Fruit fly (Drosophila melanogaster): ENCODE data around the gene CG4565.

CG4565 gene

dm6 chr3R:10849515-10849973, 3.0 kb upstream of the CG4565 start, which contains the start of gene CG42394 (continued):
- peak; percentile 76 for TF ChIP-seq CkIIα-i1 (GFP tag; IDR thresholded peaks at IDR 0.05)
- TF ChIP-seq ato (GFP tag; IDR thresholded peaks at IDR 0.05; ENCODE audit: partially characterized antibody) = no peak
- peak; percentile 17 for TF ChIP-seq zfh2 (GFP tag; optimal IDR thresholded peaks at IDR 0.05)
- peak; percentile 91 for TF ChIP-seq ase (GFP tag; IDR thresholded peaks at IDR 0.05)
- peak; percentile 89 for TF ChIP-seq kah (GFP tag; optimal IDR thresholded peaks at IDR 0.05)
- TF ChIP-seq Fer2 (tag; optimal IDR thresholded peaks at IDR 0.05) = peak; percentile 87
- peak; percentile 72 for TF ChIP-seq psq (GFP tag; optimal IDR thresholded peaks at IDR 0.05)
- peak; percentile 56 for TF ChIP-seq NK7.1 (GFP tag; optimal IDR thresholded peaks at IDR 0.05)
- TF ChIP-seq en (GFP tag; optimal IDR thresholded peaks at IDR 0.05) = no peak
- TF ChIP-seq BtbVII (GFP tag; optimal IDR thresholded peaks at IDR 0.05) = peak; percentile 97
- TF ChIP-seq Ptx1 (GFP tag; IDR thresholded peaks at IDR 0.05) = peak; percentile 94
- peak; percentile 98 for TF ChIP-seq nmo (GFP tag; optimal IDR thresholded peaks at IDR 0.05)
- TF ChIP-seq D19B (GFP tag; optimal IDR thresholded peaks at IDR 0.05) = peak; percentile 91
- no peak for TF ChIP-seq ham (GFP tag; IDR thresholded peaks at IDR 0.05)
- no peak for TF ChIP-seq ftz-f1 (GFP tag; optimal IDR thresholded peaks at IDR 0.05)
- peak; percentile 90 for TF ChIP-seq cas (GFP tag; IDR thresholded peaks at IDR 0.05)
- TF ChIP-seq Jarid2 (GFP tag; optimal IDR thresholded peaks at IDR 0.05) = peak; percentile 83
- no peak for TF ChIP-seq Dref (GFP tag; IDR thresholded peaks at IDR 0.05)
- TF ChIP-seq Lpt (GFP tag; optimal IDR thresholded peaks at IDR 0.05) = no peak
- TF ChIP-seq cg (GFP tag; optimal IDR thresholded peaks at IDR 0.05) = no peak
- TF ChIP-seq bab2 (GFP tag; optimal IDR thresholded peaks at IDR 0.05) = peak; percentile 48
- no peak for TF ChIP-seq luna (GFP tag; optimal IDR thresholded peaks at IDR 0.05)
- peak; percentile 96 for TF ChIP-seq Ssrp (tag; optimal IDR thresholded peaks at IDR 0.05)
- TF ChIP-seq CG13775 (GFP tag; optimal IDR thresholded peaks at IDR 0.05) = peak; percentile 94
- no peak for TF ChIP-seq B-H2 (GFP tag; optimal IDR thresholded peaks at IDR 0.05)
- peak; percentile 79 for TF ChIP-seq E2f2 (GFP tag; IDR thresholded peaks at IDR 0.05)
- no peak for TF ChIP-seq Dfd (GFP tag; optimal IDR thresholded peaks at IDR 0.05)
- TF ChIP-seq wor (GFP tag; IDR thresholded peaks at IDR 0.05) = peak; percentile 89
- TF ChIP-seq ac (GFP tag; optimal IDR thresholded peaks at IDR 0.05) = peak; percentile 90
- TF ChIP-seq CG10209 (GFP tag; optimal IDR thresholded peaks at IDR 0.05) = peak; percentile 95
- TF ChIP-seq Hmx (GFP tag; optimal IDR thresholded peaks at IDR 0.05) = no peak
- peak; percentile 82 for TF ChIP-seq CG10565 (GFP tag; optimal IDR thresholded peaks at IDR 0.05)
- peak; percentile 93 for TF ChIP-seq CG8359 (GFP tag; optimal IDR thresholded peaks at IDR 0.05; ENCODE audit: borderline replicate concordance)
- TF ChIP-seq NC2α (GFP tag; optimal IDR thresholded peaks at IDR 0.05) = peak; percentile 15
- TF ChIP-seq gce (GFP tag; IDR thresholded peaks at IDR 0.05) = peak; percentile 90

- TF ChIP-seq tin (GFP tag; optimal IDR thresholded peaks at IDR 0.05) (no peak), hb (GFP tag; IDR thresholded peaks at IDR 0.05; ENCODE audit: partially characterized antibody) (no peak), ftz-f1 (GFP tag; optimal IDR thresholded peaks at IDR 0.05) (no peak), CG32767 (GFP tag; IDR thresholded peaks at IDR 0.05) (no peak), CG13894 (tag; optimal IDR thresholded peaks at IDR 0.05) (peak; percentile 76), Chrac-16 (GFP tag; optimal IDR thresholded peaks at IDR 0.05) (no peak), sd (tag; optimal IDR thresholded peaks at IDR 0.05) (peak; percentile 46), CG10565 (GFP tag; optimal IDR thresholded peaks at IDR 0.05) (no peak), CG13624 (GFP tag; optimal IDR thresholded peaks at IDR 0.05) (peak; percentile 5), onecut (GFP tag; IDR thresholded peaks at IDR 0.05) (no peak), CG33213 (GFP tag; optimal IDR thresholded peaks at IDR 0.05) (no peak), Hmx (GFP tag; optimal IDR thresholded peaks at IDR 0.05) (no peak), scrt (GFP tag; optimal IDR thresholded peaks at IDR 0.05) (no peak), wdn (GFP tag; IDR thresholded peaks at IDR 0.05) (no peak), CG2199 (GFP tag; IDR thresholded peaks at IDR 0.05) (peak; percentile 67; the same call in 1 of the 3 replicates), Med (GFP tag) (peak; percentile 77), CG3838 (GFP tag; optimal IDR thresholded peaks at IDR 0.05) (no peak), emc (GFP tag; optimal IDR thresholded peaks at IDR 0.05) (no peak), CG14050 (GFP tag; IDR thresholded peaks at IDR 0.05) (no peak), pnt (GFP tag; optimal IDR thresholded peaks at IDR 0.05) (no peak), caup (GFP tag; optimal IDR thresholded peaks at IDR 0.05; ENCODE audit: severe bottlenecking) (no peak)
These were observed 1.9 kb upstream of the CG4565 start for dm6 chr3R:10850636-10851035.

Measured in whole organism, embryonic.